Worm (Caenorhabditis elegans) whole organism, late embryonic: ENCODE results near the gene fbxb-75.

Experiments
- C08G9.2 ChIP-seq: sonication (generic microtip); optimal IDR thresholded peaks from 2 replicates; lab custom pipeline; 2016; ENCODE audit warnings: mild to moderate bottlenecking, missing genetic modification characterization, moderate library complexity, missing compliant biosample characterization
- C38D4.7 ChIP-seq: fragments of 200-800 bp; sonication (Bioruptor generic); optimal IDR thresholded peaks from 2 replicates; lab custom pipeline; 2018; ENCODE audit warnings: mild to moderate bottlenecking, missing genetic modification characterization, moderate library complexity, missing compliant biosample characterization
- F13H6.1 ChIP-seq: sonication (generic microtip); optimal IDR thresholded peaks from 2 replicates; lab custom pipeline; 2016; ENCODE audit warnings: missing genetic modification characterization, missing compliant biosample characterization
- ahr-1 ChIP-seq: sonication (generic microtip); optimal IDR thresholded peaks from 2 replicates; lab custom pipeline; 2016; ENCODE audit warnings: missing genetic modification characterization, missing compliant biosample characterization
- ceh-18 ChIP-seq: sonication (generic microtip); optimal IDR thresholded peaks from 2 replicates; lab custom pipeline; 2016; ENCODE audit warnings: missing genetic modification characterization, missing compliant biosample characterization
- ceh-2 ChIP-seq: sonication (generic microtip); optimal IDR thresholded peaks from 2 replicates; lab custom pipeline; 2016; ENCODE audit warnings: missing genotype, missing genetic modification characterization, missing compliant biosample characterization
- ceh-22 ChIP-seq: sonication (generic microtip); optimal IDR thresholded peaks from 2 replicates; lab custom pipeline; 2017; ENCODE audit warnings: missing biosample characterization, missing genetic modification characterization
- ceh-30 ChIP-seq: fragments of 150-350 bp; optimal IDR thresholded peaks from 2 replicates; lab custom pipeline; 2014; ENCODE audit warnings: missing biosample characterization, missing genetic modification characterization
- ceh-31 ChIP-seq: sonication (generic microtip); optimal IDR thresholded peaks from 2 replicates; lab custom pipeline; 2016; ENCODE audit warnings: missing genetic modification characterization, missing compliant biosample characterization
- ceh-6 ChIP-seq: fragments of 200-800 bp; sonication (Bioruptor generic); optimal IDR thresholded peaks from 2 replicates; lab custom pipeline; 2018; ENCODE audit warnings: mild to moderate bottlenecking, missing genetic modification characterization, missing compliant biosample characterization
- ceh-9 ChIP-seq: sonication (generic microtip); optimal IDR thresholded peaks from 2 replicates; lab custom pipeline; 2016; ENCODE audit warnings: mild to moderate bottlenecking, missing genetic modification characterization, inconsistent platforms, missing compliant biosample characterization
- che-1 ChIP-seq: sonication (generic microtip); optimal IDR thresholded peaks from 2 replicates; lab custom pipeline; 2016; ENCODE audit warnings: mild to moderate bottlenecking, missing genetic modification characterization, missing compliant biosample characterization
- dmd-4 ChIP-seq: sonication (generic microtip); optimal IDR thresholded peaks from 2 replicates; lab custom pipeline; 2016; ENCODE audit warnings: borderline replicate concordance, missing genetic modification characterization, missing compliant biosample characterization
- elt-2 ChIP-seq: sonication (generic microtip); optimal IDR thresholded peaks from 2 replicates; lab custom pipeline; 2016; ENCODE audit warnings: missing genetic modification reagents, missing genetic modification characterization, missing compliant biosample characterization
- ets-4 ChIP-seq: sonication (generic microtip); optimal IDR thresholded peaks from 2 replicates; lab custom pipeline; 2016; ENCODE audit warnings: missing genetic modification characterization, missing compliant biosample characterization
- eyg-1 ChIP-seq: sonication (generic microtip); optimal IDR thresholded peaks from 2 replicates; lab custom pipeline; 2016; ENCODE audit warnings: missing genotype, missing genetic modification characterization, missing compliant biosample characterization
- fax-1 ChIP-seq: sonication (generic microtip); optimal IDR thresholded peaks from 2 replicates; lab custom pipeline; 2016; ENCODE audit warnings: missing genotype, missing genetic modification characterization, missing compliant biosample characterization
- gmeb-2 ChIP-seq: sonication (generic microtip); optimal IDR thresholded peaks from 2 replicates; lab custom pipeline; 2016; ENCODE audit warnings: missing genetic modification characterization, inconsistent platforms, missing compliant biosample characterization
- hlh-30 ChIP-seq: sonication (generic microtip); optimal IDR thresholded peaks from 2 replicates; lab custom pipeline; 2017; ENCODE audit warnings: antibody characterized with exemption, missing genetic modification characterization, missing compliant biosample characterization; ENCODE audit not compliant: insufficient read depth
- hlh-6 ChIP-seq: sonication (generic microtip); optimal IDR thresholded peaks from 2 replicates; lab custom pipeline; 2016; ENCODE audit warnings: missing genotype, missing genetic modification characterization, missing compliant biosample characterization
- lim-6 ChIP-seq: sonication (generic microtip); optimal IDR thresholded peaks from 2 replicates; lab custom pipeline; 2016; ENCODE audit warnings: missing genetic modification characterization, missing compliant biosample characterization
- lin-11 ChIP-seq: fragments of 200-800 bp; sonication (Bioruptor generic); optimal IDR thresholded peaks from 2 replicates; lab custom pipeline; 2018; ENCODE audit warnings: mild to moderate bottlenecking, missing genetic modification characterization, missing compliant biosample characterization
- madf-2 ChIP-seq: sonication (generic microtip); optimal IDR thresholded peaks from 2 replicates; lab custom pipeline; 2017; ENCODE audit warnings: missing genetic modification characterization, missing compliant biosample characterization
- mec-3 ChIP-seq: sonication (generic microtip); optimal IDR thresholded peaks from 2 replicates; lab custom pipeline; 2016; ENCODE audit warnings: borderline replicate concordance, missing genetic modification characterization, missing compliant biosample characterization
- nfya-1 ChIP-seq: sonication (generic microtip); optimal IDR thresholded peaks from 2 replicates; lab custom pipeline; 2017; ENCODE audit warnings: missing genetic modification characterization, mild to moderate bottlenecking, missing compliant biosample characterization, antibody characterized with exemption, moderate library complexity
- nhr-11 ChIP-seq: fragments of 150-350 bp; optimal IDR thresholded peaks from 2 replicates; lab custom pipeline; 2014; ENCODE audit warnings: missing biosample characterization, missing genetic modification characterization
- odd-2 ChIP-seq: sonication (generic microtip); optimal IDR thresholded peaks from 2 replicates; lab custom pipeline; 2017; ENCODE audit warnings: antibody characterized with exemption, mild to moderate bottlenecking, missing genetic modification characterization, missing compliant biosample characterization
- pag-3 ChIP-seq: sonication (generic microtip); optimal IDR thresholded peaks from 2 replicates; lab custom pipeline; 2016; ENCODE audit warnings: missing compliant biosample characterization, missing genetic modification characterization, borderline replicate concordance
- pat-9 ChIP-seq: fragments of 200-800 bp; sonication (Bioruptor generic); optimal IDR thresholded peaks from 2 replicates; lab custom pipeline; 2018; ENCODE audit warnings: mild to moderate bottlenecking, missing genetic modification characterization, moderate library complexity, missing compliant biosample characterization
- pax-1 ChIP-seq: fragments of 150-350 bp; optimal IDR thresholded peaks from 2 replicates; lab custom pipeline; 2014; ENCODE audit warnings: missing biosample characterization, missing genetic modification characterization
- pqm-1 ChIP-seq: sonication (generic microtip); optimal IDR thresholded peaks from 2 replicates; lab custom pipeline; 2016; ENCODE audit warnings: missing genetic modification characterization, missing compliant biosample characterization
- pros-1 ChIP-seq: fragments of 150-350 bp; optimal IDR thresholded peaks from 2 replicates; lab custom pipeline; 2014; ENCODE audit warnings: missing biosample characterization, missing genetic modification reagents, missing genetic modification characterization
- ref-2 ChIP-seq: sonication (generic microtip); optimal IDR thresholded peaks from 2 replicates; lab custom pipeline; 2016; ENCODE audit warnings: missing genetic modification characterization, missing compliant biosample characterization
- rnt-1 ChIP-seq: sonication (generic microtip); optimal IDR thresholded peaks from 2 replicates; lab custom pipeline; 2016; ENCODE audit warnings: missing genetic modification characterization, missing compliant biosample characterization
- sdc-2 ChIP-seq: sonication (generic microtip); optimal IDR thresholded peaks from 2 replicates; lab custom pipeline; 2016; ENCODE audit warnings: missing genotype, missing genetic modification characterization, missing compliant biosample characterization
- sox-2 ChIP-seq: fragments of 200-800 bp; sonication (Bioruptor generic); IDR thresholded peaks from 2 replicates; pipeline ENCODE4 v1.3.6; 2022; ENCODE audit warnings: missing genetic modification reagents, missing genetic modification characterization, missing compliant biosample characterization
- tbx-2 ChIP-seq: sonication (generic microtip); optimal IDR thresholded peaks from 2 replicates; lab custom pipeline; 2016; ENCODE audit warnings: missing genetic modification characterization, missing compliant biosample characterization
- tbx-7 ChIP-seq: sonication (generic microtip); optimal IDR thresholded peaks from 2 replicates; lab custom pipeline; 2016; ENCODE audit warnings: missing genotype, missing genetic modification characterization, missing compliant biosample characterization
- ttx-3 ChIP-seq: sonication (generic microtip); optimal IDR thresholded peaks from 2 replicates; lab custom pipeline; 2016; ENCODE audit warnings: missing genetic modification reagents, missing genetic modification characterization, missing compliant biosample characterization
- unc-3 ChIP-seq, 2 experiments: fragments of 200-800 bp in 1 of 2; sonication (Bioruptor generic) in 1 of 2; sonication (generic microtip) in 1 of 2; conservative IDR thresholded peaks in 1 of 2; optimal IDR thresholded peaks in 1 of 2; 2 replicates each; pipeline versions ENCODE4 v1.3.6 to Lab custom; 2016 to 2022; ENCODE audit warnings: missing compliant biosample characterization in 2 of 2, missing genetic modification characterization in 2 of 2, missing genetic modification reagents in 1 of 2
- unc-42 ChIP-seq: sonication (generic microtip); optimal IDR thresholded peaks from 2 replicates; lab custom pipeline; 2016; ENCODE audit warnings: missing genotype, missing genetic modification characterization, missing compliant biosample characterization
- ztf-16 ChIP-seq: sonication (generic microtip); optimal IDR thresholded peaks from 2 replicates; lab custom pipeline; 2017; ENCODE audit warnings: missing genetic modification characterization, missing compliant biosample characterization

Gene fbxb-75

ce11 chrIV:4454330-4455173 lies 13.6 kb upstream of the fbxb-75 start, which contains the start of gene R08C7.11:
R08C7.11 (minus strand) TSS chrIV:4454937.
- no peak for TF ChIP-seq lin-11 (tag; lab: Kevin White, UChicago)
- TF ChIP-seq ceh-18 (tag; lab: Kevin White, UChicago), result peak; percentile 30
- peak; percentile 50 for TF ChIP-seq sdc-2 (tag; lab: Kevin White, UChicago)
- TF ChIP-seq ceh-6 (GFP tag; lab: Kevin White, UChicago), result peak; percentile 17
- no peak for TF ChIP-seq ceh-9
- peak; percentile 16 for TF ChIP-seq nfya-1 (tag; lab: Kevin White, UChicago)

- TF ChIP-seq ref-2 (tag; lab: Kevin White, UChicago) (no peak), C08G9.2 (tag; lab: Kevin White, UChicago) (no peak), pax-1 (tag; lab: Kevin White, UChicago) (no peak), lim-6 (tag; lab: Kevin White, UChicago) (no peak), gmeb-2 (no peak), sox-2 (GFP tag; lab: Robert Waterston, UW) (no peak), dmd-4 (no peak), che-1 (no peak), ets-4 (no peak), rnt-1 (no peak), unc-3 (GFP tag; conservative IDR thresholded peaks at IDR 0.05; lab: Robert Waterston, UW) (no peak), unc-3 (tag; optimal IDR thresholded peaks at IDR 0.05; lab: Kevin White, UChicago) (no peak), pag-3 (no peak), sdc-2 (tag; lab: Kevin White, UChicago) (no peak), madf-2 (tag; lab: Kevin White, UChicago) (no peak), tbx-7 (no peak), lin-11 (tag; lab: Kevin White, UChicago) (no peak), unc-42 (tag; lab: Kevin White, UChicago) (no peak), ttx-3 (tag; lab: Kevin White, UChicago) (no peak)
These were observed 10.6 kb upstream of the fbxb-75 start, which contains the start of gene R08C7.1 for ce11 chrIV:4451576-4451975. R08C7.1 (plus strand) TSS chrIV:4451876.

- TF ChIP-seq pat-9, result no peak
- no peak for TF ChIP-seq ceh-6 (GFP tag; lab: Kevin White, UChicago)
- peak; percentile 75 for TF ChIP-seq elt-2 (tag; lab: Kevin White, UChicago)
These were observed 8.9 kb upstream of the fbxb-75 start for ce11 chrIV:4449843-4450242.

ce11 chrIV:4449439-4449838 lies 8.5 kb upstream of the fbxb-75 start, which contains the start of gene R08C7.12:
R08C7.12 (plus strand) TSS chrIV:4449739.
- TF ChIP-seq fax-1, result no peak
- no peak for TF ChIP-seq nhr-11 (tag; lab: Kevin White, UChicago)
- TF ChIP-seq F13H6.1 (tag; lab: Kevin White, UChicago), result no peak
- no peak for TF ChIP-seq hlh-6 (tag; lab: Kevin White, UChicago)

ce11 chrIV:4448343-4448742 lies 7.4 kb upstream of the fbxb-75 start:
- no peak for TF ChIP-seq pqm-1 (tag; lab: Kevin White, UChicago)
- TF ChIP-seq che-1, result no peak
- TF ChIP-seq elt-2 (tag; lab: Kevin White, UChicago), result no peak
- peak; percentile 73 for TF ChIP-seq sox-2 (GFP tag; lab: Robert Waterston, UW)
- TF ChIP-seq ceh-31, result peak; percentile 3
- no peak for TF ChIP-seq C38D4.7
- no peak for TF ChIP-seq dmd-4
- TF ChIP-seq ceh-9, result no peak
- peak; percentile 45 for TF ChIP-seq hlh-30
- no peak for TF ChIP-seq ref-2 (tag; lab: Kevin White, UChicago)
- no peak for TF ChIP-seq mec-3 (tag; lab: Kevin White, UChicago)
- TF ChIP-seq sdc-2 (tag; lab: Kevin White, UChicago), result no peak
- TF ChIP-seq pros-1 (tag; lab: Kevin White, UChicago), result no peak
- no peak for TF ChIP-seq ceh-2 (tag; lab: Kevin White, UChicago)
- TF ChIP-seq ceh-6 (GFP tag; lab: Kevin White, UChicago), result no peak
- no peak for TF ChIP-seq ahr-1 (tag; lab: Kevin White, UChicago)
- peak; percentile 10 for TF ChIP-seq unc-42 (tag; lab: Kevin White, UChicago)
- no peak for TF ChIP-seq ceh-30 (tag; lab: Kevin White, UChicago)
- no peak for TF ChIP-seq ztf-16 (tag; lab: Kevin White, UChicago)
- peak; percentile 13 for TF ChIP-seq tbx-2 (tag; lab: Kevin White, UChicago)
- no peak for TF ChIP-seq odd-2 (tag; lab: Kevin White, UChicago)
- TF ChIP-seq tbx-7, result no peak
- TF ChIP-seq ceh-22 (tag; lab: Kevin White, UChicago), result no peak
- no peak for TF ChIP-seq eyg-1
